Worm (Caenorhabditis elegans) whole organism, mixed stage, embryonic: ENCODE measurements around the gene hot-1.

ENCODE experiments used
- M03D4.4 ChIP-seq: sonication (generic microtip); optimal IDR thresholded peaks from 2 replicates; lab custom pipeline; 2017; ENCODE audit warnings: mild to moderate bottlenecking, missing genetic modification characterization, missing compliant biosample characterization
- bed-3 ChIP-seq: fragments of 200-800 bp; sonication (Bioruptor generic); optimal IDR thresholded peaks from 3 replicates; lab custom pipeline; 2018; ENCODE audit warnings: mild to moderate bottlenecking, missing genetic modification characterization, moderate library complexity, missing compliant biosample characterization
- blmp-1 ChIP-seq: fragments of 150-350 bp; optimal IDR thresholded peaks from 2 replicates; lab custom pipeline; 2014; ENCODE audit warnings: missing biosample characterization, missing genetic modification characterization
- ceh-39 ChIP-seq: fragments of 150-350 bp; optimal IDR thresholded peaks from 2 replicates; lab custom pipeline; 2014; ENCODE audit warnings: missing biosample characterization, missing genetic modification characterization
- ces-1 ChIP-seq: fragments of 150-350 bp; optimal IDR thresholded peaks from 2 replicates; lab custom pipeline; 2014; ENCODE audit warnings: missing biosample characterization, missing genetic modification reagents, missing genetic modification characterization
- cnd-1 ChIP-seq: fragments of 200-800 bp; sonication (Bioruptor generic); optimal IDR thresholded peaks from 2 replicates; lab custom pipeline; 2018; ENCODE audit warnings: mild to moderate bottlenecking, missing genetic modification characterization, missing compliant biosample characterization
- drap-1 ChIP-seq: fragments of 200-800 bp; sonication (Bioruptor generic); optimal IDR thresholded peaks from 3 replicates; lab custom pipeline; 2018; ENCODE audit warnings: mild to moderate bottlenecking, missing genetic modification characterization, missing compliant biosample characterization
- elt-3 ChIP-seq: fragments of 150-350 bp; optimal IDR thresholded peaks from 2 replicates; lab custom pipeline; 2014; ENCODE audit warnings: missing biosample characterization, missing genetic modification characterization
- flh-1 ChIP-seq: fragments of 200-800 bp; sonication (Bioruptor generic); optimal IDR thresholded peaks from 2 replicates; lab custom pipeline; 2018; ENCODE audit warnings: mild to moderate bottlenecking, missing genetic modification characterization, moderate library complexity, missing compliant biosample characterization
- ham-2 ChIP-seq: fragments of 200-800 bp; sonication (Bioruptor generic); optimal IDR thresholded peaks from 2 replicates; lab custom pipeline; 2018; ENCODE audit warnings: mild to moderate bottlenecking, missing genetic modification characterization, missing compliant biosample characterization
- hlh-1 ChIP-seq: fragments of 150-350 bp; optimal IDR thresholded peaks from 2 replicates; lab custom pipeline; 2014; ENCODE audit warnings: missing biosample characterization, missing genetic modification reagents, missing genetic modification characterization
- lin-13 ChIP-seq: fragments of 150-350 bp; optimal IDR thresholded peaks from 2 replicates; lab custom pipeline; 2014; ENCODE audit warnings: missing biosample characterization, missing genetic modification characterization
- lin-32 ChIP-seq: fragments of 200-800 bp; sonication (Bioruptor generic); optimal IDR thresholded peaks from 2 replicates; lab custom pipeline; 2018; ENCODE audit warnings: mild to moderate bottlenecking, missing genetic modification characterization, missing compliant biosample characterization
- lsy-2 ChIP-seq: fragments of 150-350 bp; optimal IDR thresholded peaks from 2 replicates; lab custom pipeline; 2014; ENCODE audit warnings: missing biosample characterization, missing genetic modification characterization
- mab-5 ChIP-seq: fragments of 150-350 bp; optimal IDR thresholded peaks from 2 replicates; lab custom pipeline; 2014; ENCODE audit warnings: missing biosample characterization, missing genetic modification characterization
- mep-1 ChIP-seq: fragments of 150-350 bp; optimal IDR thresholded peaks from 2 replicates; lab custom pipeline; 2017; ENCODE audit warnings: missing biosample characterization, missing genetic modification reagents, missing genetic modification characterization, inconsistent platforms
- mls-2 ChIP-seq: sonication (generic microtip); optimal IDR thresholded peaks from 2 replicates; lab custom pipeline; 2016; ENCODE audit warnings: mild to moderate bottlenecking, missing genetic modification characterization, moderate library complexity, missing compliant biosample characterization
- nhr-12 ChIP-seq: fragments of 150-350 bp; optimal IDR thresholded peaks from 2 replicates; lab custom pipeline; 2014; ENCODE audit warnings: missing biosample characterization, missing genetic modification characterization
- nhr-28 ChIP-seq: fragments of 150-350 bp; optimal IDR thresholded peaks from 2 replicates; lab custom pipeline; 2014; ENCODE audit warnings: missing biosample characterization, missing genetic modification characterization
- nhr-76 ChIP-seq: sonication (generic microtip); optimal IDR thresholded peaks from 2 replicates; lab custom pipeline; 2017; ENCODE audit warnings: missing biosample characterization, missing genetic modification characterization
- pha-4 ChIP-seq: fragments of 150-350 bp; optimal IDR thresholded peaks from 2 replicates; lab custom pipeline; 2018; ENCODE audit warnings: missing biosample characterization, missing genetic modification reagents, missing genetic modification characterization
- sem-2 ChIP-seq: fragments of 200-800 bp; sonication (Bioruptor generic); optimal IDR thresholded peaks from 2 replicates; lab custom pipeline; 2018; ENCODE audit warnings: mild to moderate bottlenecking, missing genetic modification characterization, missing compliant biosample characterization
- snpc-4 ChIP-seq: fragments of 150-350 bp; optimal IDR thresholded peaks from 2 replicates; lab custom pipeline; 2014; ENCODE audit warnings: missing biosample characterization, missing genetic modification characterization
- tbx-8 ChIP-seq: fragments of 200-800 bp; sonication (Bioruptor generic); optimal IDR thresholded peaks from 2 replicates; lab custom pipeline; 2018; ENCODE audit warnings: mild to moderate bottlenecking, missing genetic modification characterization, moderate library complexity, missing compliant biosample characterization
- unc-120 ChIP-seq: sonication (generic microtip); optimal IDR thresholded peaks from 2 replicates; lab custom pipeline; 2017; ENCODE audit warnings: missing genetic modification characterization, missing compliant biosample characterization; ENCODE audit not compliant: poor library complexity, severe bottlenecking
- unc-39 ChIP-seq: fragments of 150-350 bp; optimal IDR thresholded peaks from 2 replicates; lab custom pipeline; 2014; ENCODE audit warnings: missing biosample characterization, missing genetic modification characterization
- unc-62 ChIP-seq: fragments of 150-350 bp; optimal IDR thresholded peaks from 2 replicates; lab custom pipeline; 2014; ENCODE audit warnings: missing biosample characterization, missing genetic modification reagents, missing genetic modification characterization
- zip-8 ChIP-seq: fragments of 150-350 bp; optimal IDR thresholded peaks from 2 replicates; lab custom pipeline; 2014; ENCODE audit warnings: missing biosample characterization, missing genetic modification characterization
- ztf-11 ChIP-seq: fragments of 150-350 bp; optimal IDR thresholded peaks from 2 replicates; lab custom pipeline; 2014; ENCODE audit warnings: missing biosample characterization, missing genetic modification characterization

hot-1 gene

ce11 chrV:14645817-14646789 lies 25.2 kb downstream of the hot-1 start, which contains the start of the genes rfc-1 and pmp-3:
Gene rfc-1, minus strand, starts transcription at chrV:14645979.
Gene pmp-3, plus strand, starts transcription at chrV:14646739.
- peak; percentile 41 for TF ChIP-seq unc-62 (GFP tag; lab: Kevin White, UChicago)
- TF ChIP-seq blmp-1 (tag; lab: Kevin White, UChicago): peak; percentile 52
- no peak for TF ChIP-seq nhr-12
- TF ChIP-seq hlh-1 (tag; lab: Kevin White, UChicago): peak; percentile 0

ce11 chrV:14648825-14649224 lies 27.9 kb downstream of the hot-1 start:
- TF ChIP-seq lin-32 (GFP tag; lab: Kevin White, UChicago): no peak
- TF ChIP-seq ces-1 (GFP tag; lab: Kevin White, UChicago): peak; percentile 53

ce11 chrV:14649929-14650328 lies 29.0 kb downstream of the hot-1 start:
- no peak for TF ChIP-seq unc-39 (tag; lab: Kevin White, UChicago)
- peak; percentile 17 for TF ChIP-seq hlh-1 (tag; lab: Kevin White, UChicago)
- no peak for TF ChIP-seq nhr-28 (tag; lab: Kevin White, UChicago)
- no peak for TF ChIP-seq nhr-12
- TF ChIP-seq drap-1 (GFP tag; lab: Kevin White, UChicago): no peak
- no peak for TF ChIP-seq flh-1 (GFP tag; lab: Kevin White, UChicago)
- no peak for TF ChIP-seq mab-5 (tag; lab: Kevin White, UChicago)
- no peak for TF ChIP-seq tbx-8
- TF ChIP-seq cnd-1 (tag; lab: Kevin White, UChicago): peak; percentile 43
- no peak for TF ChIP-seq ceh-39 (tag; lab: Kevin White, UChicago)
- no peak for TF ChIP-seq ham-2 (GFP tag; lab: Kevin White, UChicago)
- no peak for TF ChIP-seq lin-13 (tag; lab: Kevin White, UChicago)
- no peak for TF ChIP-seq mls-2 (tag; lab: Kevin White, UChicago)
- TF ChIP-seq elt-3 (tag; lab: Kevin White, UChicago): no peak
- peak; percentile 25 for TF ChIP-seq ces-1 (GFP tag; lab: Kevin White, UChicago)
- TF ChIP-seq pha-4 (tag; lab: Kevin White, UChicago): no peak
- TF ChIP-seq lsy-2 (tag; lab: Kevin White, UChicago): no peak
- TF ChIP-seq blmp-1 (tag; lab: Kevin White, UChicago): no peak
- no peak for TF ChIP-seq M03D4.4 (tag; lab: Kevin White, UChicago)
- no peak for TF ChIP-seq unc-120 (tag; lab: Kevin White, UChicago)
- no peak for TF ChIP-seq mep-1 (tag; lab: Kevin White, UChicago)

- no peak for TF ChIP-seq lin-13 (tag; lab: Kevin White, UChicago)
- peak; percentile 45 for TF ChIP-seq cnd-1 (tag; lab: Kevin White, UChicago)
- TF ChIP-seq unc-62 (GFP tag; lab: Kevin White, UChicago): peak; percentile 36
- no peak for TF ChIP-seq zip-8 (tag; lab: Kevin White, UChicago)
- peak; percentile 84 for TF ChIP-seq ces-1 (GFP tag; lab: Kevin White, UChicago)
These were observed 29.7 kb downstream of the hot-1 start for ce11 chrV:14650631-14651030.

- TF ChIP-seq pha-4 (tag; lab: Kevin White, UChicago) (no peak), nhr-76 (no peak), hlh-1 (tag; lab: Kevin White, UChicago) (no peak), sem-2 (GFP tag; lab: Kevin White, UChicago) (no peak), unc-62 (GFP tag; lab: Kevin White, UChicago) (no peak), cnd-1 (tag; lab: Kevin White, UChicago) (no peak), ztf-11 (no peak), nhr-12 (no peak)
These were observed 34.8 kb downstream of the hot-1 start for ce11 chrV:14655689-14656088.

- TF ChIP-seq pha-4 (tag; lab: Kevin White, UChicago) (no peak), mab-5 (tag; lab: Kevin White, UChicago) (no peak), snpc-4 (tag; lab: Kevin White, UChicago) (no peak), nhr-12 (no peak), hlh-1 (tag; lab: Kevin White, UChicago) (no peak), bed-3 (GFP tag; lab: Kevin White, UChicago) (no peak), nhr-76 (no peak), unc-120 (tag; lab: Kevin White, UChicago) (no peak), M03D4.4 (tag; lab: Kevin White, UChicago) (no peak), unc-39 (tag; lab: Kevin White, UChicago) (no peak), flh-1 (GFP tag; lab: Kevin White, UChicago) (no peak), sem-2 (GFP tag; lab: Kevin White, UChicago) (no peak), tbx-8 (no peak), cnd-1 (tag; lab: Kevin White, UChicago) (no peak), mls-2 (tag; lab: Kevin White, UChicago) (no peak), nhr-28 (tag; lab: Kevin White, UChicago) (no peak), blmp-1 (tag; lab: Kevin White, UChicago) (no peak)
- TF ChIP-seq, all 35 proteins: peak for 0
These were observed 36.0 kb downstream of the hot-1 start for ce11 chrV:14656970-14657369.
